Worm (Caenorhabditis elegans) whole organism, young adult: ENCODE results near the gene F29B9.12.
A peak's percentile ranks its signal among the peaks of the same experiment; 100 is the strongest.

ENCODE experiments used
- B0019.2 ChIP-seq: fragments of 200-800 bp; sonication (Bioruptor generic); conservative IDR thresholded peaks from 2 replicates; pipeline ENCODE4 v1.3.6; 2022; ENCODE audit warnings: missing genetic modification reagents, missing genetic modification characterization, missing compliant biosample characterization
- C17E4.6 ChIP-seq: fragments of 200-800 bp; sonication (Bioruptor generic); IDR thresholded peaks from 2 replicates; pipeline ENCODE4 v1.3.6; 2022; ENCODE audit warnings: missing genetic modification reagents, missing genetic modification characterization, missing compliant biosample characterization
- F22D6.2 ChIP-seq: sonication (generic microtip); optimal IDR thresholded peaks from 2 replicates; lab custom pipeline; 2016; ENCODE audit warnings: mild to moderate bottlenecking, missing genetic modification characterization, missing compliant biosample characterization
- F23B12.7 ChIP-seq: sonication (generic microtip); optimal IDR thresholded peaks from 2 replicates; lab custom pipeline; 2017; ENCODE audit warnings: missing genetic modification characterization, mild to moderate bottlenecking, missing compliant biosample characterization, antibody characterized with exemption, moderate library complexity; ENCODE audit not compliant: insufficient read depth
- F39B2.1 ChIP-seq: fragments of 200-800 bp; sonication (Bioruptor generic); IDR thresholded peaks from 2 replicates; pipeline ENCODE4 v1.3.6; 2022; ENCODE audit warnings: missing genetic modification reagents, missing genetic modification characterization, missing compliant biosample characterization
- F55B11.4 ChIP-seq: sonication (generic microtip); optimal IDR thresholded peaks from 2 replicates; lab custom pipeline; 2016; ENCODE audit warnings: missing compliant biosample characterization, missing genetic modification characterization, borderline replicate concordance; ENCODE audit not compliant: insufficient read depth
- F57A8.1 ChIP-seq: fragments of 200-800 bp; sonication (Bioruptor generic); optimal IDR thresholded peaks from 2 replicates; lab custom pipeline; 2018; ENCODE audit warnings: mild to moderate bottlenecking, missing genetic modification characterization, moderate library complexity, missing compliant biosample characterization
- F57C9.4 ChIP-seq: sonication (generic microtip); optimal IDR thresholded peaks from 2 replicates; lab custom pipeline; 2017; ENCODE audit warnings: mild to moderate bottlenecking, missing genetic modification characterization, missing compliant biosample characterization
- T26A5.8 ChIP-seq: sonication (generic microtip); optimal IDR thresholded peaks from 2 replicates; lab custom pipeline; 2016; ENCODE audit warnings: missing genetic modification characterization, missing compliant biosample characterization
- Y53F4B.3 ChIP-seq: fragments of 200-800 bp; sonication (Bioruptor generic); IDR thresholded peaks from 2 replicates; pipeline ENCODE4 v1.3.6; 2022; ENCODE audit warnings: missing genetic modification reagents, missing genetic modification characterization, missing compliant biosample characterization
- Y79H2A.3 ChIP-seq: fragments of 200-800 bp; sonication (Bioruptor generic); conservative IDR thresholded peaks from 2 replicates; pipeline ENCODE4 v1.3.6; 2022; ENCODE audit warnings: missing genetic modification reagents, missing genetic modification characterization, missing compliant biosample characterization
- Y95B8A.8 ChIP-seq: fragments of 200-800 bp; sonication (Bioruptor generic); IDR thresholded peaks from 2 replicates; pipeline ENCODE4 v1.3.6; 2022; ENCODE audit warnings: missing genetic modification reagents, missing genetic modification characterization, missing compliant biosample characterization
- akir-1 ChIP-seq: fragments of 200-800 bp; sonication (Bioruptor generic); optimal IDR thresholded peaks from 2 replicates; lab custom pipeline; 2018; ENCODE audit warnings: mild to moderate bottlenecking, missing genetic modification characterization, moderate library complexity, missing compliant biosample characterization
- aptf-3 ChIP-seq: fragments of 200-800 bp; sonication (Bioruptor generic); IDR thresholded peaks from 2 replicates; pipeline ENCODE4 v1.3.6; 2022; ENCODE audit warnings: missing genetic modification characterization, missing compliant biosample characterization
- atf-7 ChIP-seq: sonication (generic microtip); optimal IDR thresholded peaks from 2 replicates; lab custom pipeline; 2017; ENCODE audit warnings: mild to moderate bottlenecking, missing genetic modification characterization, missing compliant biosample characterization
- athp-1 ChIP-seq: sonication (generic microtip); optimal IDR thresholded peaks from 2 replicates; lab custom pipeline; 2017; ENCODE audit warnings: mild to moderate bottlenecking, missing genetic modification characterization, missing compliant biosample characterization
- cebp-1 ChIP-seq, 2 experiments: fragments of 200-800 bp in 1 of 2; sonication (Bioruptor generic) in 1 of 2; sonication (generic microtip) in 1 of 2; IDR thresholded peaks in 1 of 2; optimal IDR thresholded peaks in 1 of 2; 2 replicates each; pipeline versions ENCODE4 v1.3.6 to Lab custom; 2017 to 2022; ENCODE audit warnings: missing compliant biosample characterization in 2 of 2, missing genetic modification characterization in 2 of 2, mild to moderate bottlenecking in 1 of 2, missing genetic modification reagents in 1 of 2, moderate library complexity in 1 of 2
- ceh-27 ChIP-seq: fragments of 200-800 bp; sonication (Bioruptor generic); optimal IDR thresholded peaks from 2 replicates; lab custom pipeline; 2018; ENCODE audit warnings: mild to moderate bottlenecking, missing genetic modification characterization, moderate library complexity, missing compliant biosample characterization
- die-1 ChIP-seq: sonication (generic microtip); optimal IDR thresholded peaks from 2 replicates; lab custom pipeline; 2016; ENCODE audit warnings: missing genotype, mild to moderate bottlenecking, missing genetic modification characterization, missing compliant biosample characterization
- dox-1 ChIP-seq: fragments of 200-800 bp; sonication (Bioruptor generic); IDR thresholded peaks from 2 replicates; pipeline ENCODE4 v1.3.6; 2022; ENCODE audit warnings: missing genetic modification reagents, missing genetic modification characterization, missing compliant biosample characterization
- egl-18 ChIP-seq: fragments of 200-800 bp; sonication (Bioruptor generic); IDR thresholded peaks from 2 replicates; pipeline ENCODE4 v1.3.6; 2022; ENCODE audit warnings: missing genetic modification reagents, missing genetic modification characterization, missing compliant biosample characterization
- gei-17 ChIP-seq: fragments of 200-800 bp; sonication (Bioruptor generic); optimal IDR thresholded peaks from 2 replicates; lab custom pipeline; 2018; ENCODE audit warnings: mild to moderate bottlenecking, missing genetic modification characterization, missing compliant biosample characterization
- hlh-12 ChIP-seq: sonication (generic microtip); optimal IDR thresholded peaks from 2 replicates; lab custom pipeline; 2016; ENCODE audit warnings: missing genetic modification characterization, missing compliant biosample characterization
- hlh-26 ChIP-seq: fragments of 200-800 bp; sonication (Bioruptor generic); conservative IDR thresholded peaks from 2 replicates; pipeline ENCODE4 v1.3.6; 2022; ENCODE audit warnings: missing genetic modification reagents, missing genetic modification characterization, missing compliant biosample characterization
- hmg-1.2 ChIP-seq: fragments of 200-800 bp; sonication (Bioruptor generic); IDR thresholded peaks from 2 replicates; pipeline ENCODE4 v1.3.6; 2022; ENCODE audit warnings: missing genetic modification reagents, missing genetic modification characterization, missing compliant biosample characterization
- hsf-1 ChIP-seq: fragments of 200-800 bp; sonication (Bioruptor generic); IDR thresholded peaks from 2 replicates; pipeline ENCODE4 v1.3.6; 2022; ENCODE audit warnings: missing genetic modification reagents, missing genetic modification characterization, missing compliant biosample characterization
- lir-1 ChIP-seq: fragments of 200-800 bp; sonication (Bioruptor generic); conservative IDR thresholded peaks from 2 replicates; pipeline ENCODE4 v1.3.6; 2022; ENCODE audit warnings: missing genetic modification reagents, missing genetic modification characterization, missing compliant biosample characterization
- lsl-1 ChIP-seq: fragments of 200-800 bp; sonication (Bioruptor generic); optimal IDR thresholded peaks from 2 replicates; lab custom pipeline; 2018; ENCODE audit warnings: mild to moderate bottlenecking, missing genetic modification characterization, moderate library complexity, missing compliant biosample characterization
- madf-3 ChIP-seq: fragments of 200-800 bp; sonication (Bioruptor generic); IDR thresholded peaks from 2 replicates; pipeline ENCODE4 v1.3.6; 2022; ENCODE audit warnings: missing genetic modification reagents, missing genetic modification characterization, missing compliant biosample characterization
- mel-28 ChIP-seq: sonication (generic microtip); optimal IDR thresholded peaks from 2 replicates; lab custom pipeline; 2016; ENCODE audit warnings: borderline replicate concordance, mild to moderate bottlenecking, missing genetic modification characterization, missing compliant biosample characterization
- nfya-1 ChIP-seq: sonication (generic microtip); optimal IDR thresholded peaks from 2 replicates; lab custom pipeline; 2017; ENCODE audit warnings: antibody characterized with exemption, missing compliant biosample characterization, missing genetic modification characterization, borderline replicate concordance; ENCODE audit not compliant: insufficient read depth
- nfya-2 ChIP-seq: fragments of 200-800 bp; sonication (Bioruptor generic); IDR thresholded peaks from 2 replicates; pipeline ENCODE4 v1.3.6; 2022; ENCODE audit warnings: missing genetic modification reagents, missing genetic modification characterization, missing compliant biosample characterization
- nfyb-1 ChIP-seq: fragments of 200-800 bp; sonication (Bioruptor generic); IDR thresholded peaks from 2 replicates; pipeline ENCODE4 v1.3.6; 2022; ENCODE audit warnings: missing genetic modification reagents, missing genetic modification characterization, missing compliant biosample characterization
- nhr-27 ChIP-seq: fragments of 200-800 bp; sonication (Bioruptor generic); optimal IDR thresholded peaks from 2 replicates; lab custom pipeline; 2018; ENCODE audit warnings: mild to moderate bottlenecking, missing genetic modification characterization, moderate library complexity, missing compliant biosample characterization
- nhr-80 ChIP-seq: sonication (generic microtip); optimal IDR thresholded peaks from 2 replicates; lab custom pipeline; 2016; ENCODE audit warnings: missing genetic modification characterization, missing compliant biosample characterization
- snpc-3.4 ChIP-seq: sonication (generic microtip); optimal IDR thresholded peaks from 2 replicates; lab custom pipeline; 2017; ENCODE audit warnings: missing genetic modification characterization, mild to moderate bottlenecking, missing compliant biosample characterization, antibody characterized with exemption, moderate library complexity, missing genotype, missing genetic modification reagents
- snpc-4 ChIP-seq, 5 experiments: fragments of 150-350 bp in 1 of 5; sonication (generic microtip) in 4 of 5; optimal IDR thresholded peaks; 2 replicates each; lab custom pipeline; 2014 to 2018; ENCODE audit warnings: missing genetic modification characterization in 5 of 5, missing biosample characterization in 3 of 5, antibody characterized with exemption in 2 of 5, mild to moderate bottlenecking in 2 of 5, missing compliant biosample characterization in 2 of 5, missing genotype in 2 of 5, moderate library complexity in 2 of 5, missing genetic modification reagents in 1 of 5
- somi-1 ChIP-seq: fragments of 200-800 bp; sonication (Bioruptor generic); optimal IDR thresholded peaks from 2 replicates; lab custom pipeline; 2018; ENCODE audit warnings: mild to moderate bottlenecking, missing genetic modification characterization, missing compliant biosample characterization
- xnd-1 ChIP-seq: sonication (generic microtip); optimal IDR thresholded peaks from 2 replicates; lab custom pipeline; 2016; ENCODE audit warnings: missing genotype, missing genetic modification reagents, missing genetic modification characterization, missing compliant biosample characterization
- zim-3 ChIP-seq: sonication (generic microtip); optimal IDR thresholded peaks from 2 replicates; lab custom pipeline; 2017; ENCODE audit warnings: mild to moderate bottlenecking, missing genetic modification characterization, moderate library complexity, missing compliant biosample characterization
- ztf-22 ChIP-seq: fragments of 200-800 bp; sonication (Bioruptor generic); optimal IDR thresholded peaks from 2 replicates; lab custom pipeline; 2018; ENCODE audit warnings: mild to moderate bottlenecking, missing genetic modification characterization, moderate library complexity, missing compliant biosample characterization
- ztf-26 ChIP-seq: sonication (generic microtip); optimal IDR thresholded peaks from 2 replicates; lab custom pipeline; 2017; ENCODE audit warnings: missing genetic modification characterization, missing compliant biosample characterization
- ztf-28 ChIP-seq: fragments of 200-800 bp; sonication (Bioruptor generic); IDR thresholded peaks from 2 replicates; pipeline ENCODE4 v1.3.6; 2022; ENCODE audit warnings: missing genetic modification reagents, missing genetic modification characterization, missing compliant biosample characterization
- ztf-6 ChIP-seq: fragments of 200-800 bp; sonication (Bioruptor generic); IDR thresholded peaks from 2 replicates; pipeline ENCODE4 v1.3.6; 2022; ENCODE audit warnings: missing genetic modification reagents, missing genetic modification characterization, missing compliant biosample characterization

The F29B9.12 gene

ce11 chrIV:4660151-4661041 lies 8.9 kb upstream of the F29B9.12 start, which contains the start of the genes F29B9.11 and jmjd-1.2 (continued):
- TF ChIP-seq lir-1 (GFP tag; lab: Robert Waterston, UW) (peak; percentile 80), dox-1 (GFP tag; lab: Robert Waterston, UW) (peak; percentile 96), die-1 (tag; lab: Kevin White, UChicago) (peak; percentile 40), Y53F4B.3 (GFP tag; lab: Robert Waterston, UW) (no peak), egl-18 (GFP tag; lab: Robert Waterston, UW) (no peak), cebp-1 (GFP tag; IDR thresholded peaks at IDR 0.05; lab: Robert Waterston, UW) (peak; percentile 63; the same call in 1 of the 2 replicates), cebp-1 (tag; optimal IDR thresholded peaks at IDR 0.05; lab: Kevin White, UChicago) (peak; percentile 86), nfya-1 (no peak), ztf-28 (GFP tag; lab: Robert Waterston, UW) (peak; percentile 88; the same call in 1 of the 2 replicates), nhr-27 (tag; lab: Kevin White, UChicago) (no peak), B0019.2 (GFP tag; lab: Robert Waterston, UW) (peak; percentile 61; the same call in 1 of the 2 replicates), ztf-26 (tag; lab: Kevin White, UChicago) (peak; percentile 81), F22D6.2 (peak; percentile 68), F39B2.1 (GFP tag; lab: Robert Waterston, UW) (no peak), F23B12.7 (tag; lab: Kevin White, UChicago) (peak; percentile 0), nfyb-1 (GFP tag; lab: Robert Waterston, UW) (peak; percentile 89), nhr-80 (tag; lab: Kevin White, UChicago) (peak; percentile 68), hsf-1 (GFP tag; lab: Robert Waterston, UW) (peak; percentile 75), mel-28 (tag; lab: Kevin White, UChicago) (no peak), akir-1 (GFP tag; lab: Kevin White, UChicago) (peak; percentile 85), hlh-26 (GFP tag; lab: Robert Waterston, UW) (no peak), atf-7 (tag; lab: Kevin White, UChicago) (peak; percentile 57), T26A5.8 (no peak), F57C9.4 (tag; lab: Kevin White, UChicago) (no peak), snpc-4 (GFP tag; optimal IDR thresholded peaks at IDR 0.05; lab: Kevin White, UChicago) (peak; percentile 51), snpc-4 (tag; optimal IDR thresholded peaks at IDR 0.05; lab: Kevin White, UChicago) (peak; percentile 14 to 83 (median 77)), F55B11.4 (no peak), aptf-3 (GFP tag; lab: Robert Waterston, UW) (no peak), ztf-6 (GFP tag; lab: Robert Waterston, UW) (no peak), snpc-3.4 (tag; lab: Kevin White, UChicago) (peak; percentile 84), madf-3 (GFP tag; lab: Robert Waterston, UW) (peak; percentile 75; the same call in 1 of the 2 replicates), ztf-22 (GFP tag; lab: Kevin White, UChicago) (no peak), Y79H2A.3 (GFP tag; lab: Robert Waterston, UW) (0 out of 2 replicates have a peak, but pooled peaks have one; percentile 60), F57A8.1 (no peak), ceh-27 (GFP tag; lab: Kevin White, UChicago) (peak; percentile 91), lsl-1 (GFP tag; lab: Kevin White, UChicago) (peak; percentile 85), xnd-1 (tag; lab: Kevin White, UChicago) (peak; percentile 50), Y95B8A.8 (GFP tag; lab: Robert Waterston, UW) (peak; percentile 83), hlh-12 (tag; lab: Kevin White, UChicago) (no peak), nfya-2 (GFP tag; lab: Robert Waterston, UW) (no peak), hmg-1.2 (peak; percentile 73), C17E4.6 (GFP tag; lab: Robert Waterston, UW) (peak; percentile 82; the same call in 1 of the 2 replicates), zim-3 (tag; lab: Kevin White, UChicago) (peak; percentile 54), athp-1 (tag; lab: Kevin White, UChicago) (peak; percentile 88), somi-1 (GFP tag; lab: Kevin White, UChicago) (peak; percentile 49), gei-17 (GFP tag; lab: Kevin White, UChicago) (peak; percentile 42)
